Fruit fly (Drosophila melanogaster): ENCODE measurements around the gene Hsp67Bc.

DNA sequence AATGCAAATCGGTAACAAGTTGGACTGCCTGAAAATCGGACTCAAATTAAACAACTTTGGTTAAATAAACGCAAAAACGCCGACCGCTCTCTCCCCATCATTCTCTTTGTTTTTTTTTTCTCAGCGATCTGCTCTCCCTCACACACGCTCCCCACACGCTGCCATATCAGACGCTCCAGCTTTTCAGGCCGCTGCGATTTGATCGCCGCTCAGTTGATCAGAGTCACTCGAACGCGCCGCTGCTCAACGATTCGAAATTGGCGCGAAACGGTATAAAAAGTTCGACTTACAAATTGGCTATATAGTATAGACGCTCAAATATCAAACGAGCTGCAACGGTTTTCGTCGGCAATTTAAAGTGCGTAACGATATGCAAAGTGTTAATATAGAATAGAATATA is 32.1 kb downstream of the Hsp67Bc start:
- TF ChIP-seq Hr3 (GFP tag; optimal IDR thresholded peaks at IDR 0.05), result no peak
- no peak for TF ChIP-seq CG9797 (GFP tag; optimal IDR thresholded peaks at IDR 0.05)

Data from whole organism, embryonic.